Worm (Caenorhabditis elegans): Measurements from ENCODE around the gene famh-161.

ce11 chrV:20544610-20545009 lies 10.6 kb upstream of the famh-161 start:
- no peak for TF ChIP-seq egl-27 (tag; optimal IDR thresholded peaks at IDR 0.05)
- no peak for TF ChIP-seq fos-1 (tag; optimal IDR thresholded peaks at IDR 0.05)
- TF ChIP-seq nhr-237 (tag; optimal IDR thresholded peaks at IDR 0.05): no peak
- TF ChIP-seq ztf-1 (GFP tag; conservative IDR thresholded peaks at IDR 0.05): no peak
- TF ChIP-seq sem-4 (tag; optimal IDR thresholded peaks at IDR 0.05): no peak
- TF ChIP-seq unc-62 (GFP tag; optimal IDR thresholded peaks at IDR 0.05): no peak
- TF ChIP-seq skn-1 (tag; optimal IDR thresholded peaks at IDR 0.05): peak; percentile 79
- no peak for TF ChIP-seq mbf-1 (tag; optimal IDR thresholded peaks at IDR 0.05)
- no peak for TF ChIP-seq elt-1 (tag; optimal IDR thresholded peaks at IDR 0.05)
- no peak for TF ChIP-seq ama-1 (optimal IDR thresholded peaks at IDR 0.05)
- TF ChIP-seq nhr-12 (tag; optimal IDR thresholded peaks at IDR 0.05): no peak
- TF ChIP-seq unc-39 (tag; optimal IDR thresholded peaks at IDR 0.05): no peak
- no peak for TF ChIP-seq dmd-4 (tag; optimal IDR thresholded peaks at IDR 0.05)
- no peak for TF ChIP-seq snpc-4 (tag; optimal IDR thresholded peaks at IDR 0.05)

Data from whole organism, L2 larva.